Worm (Caenorhabditis elegans): ENCODE results near the gene R13A5.15.

ce11 chrIII:7555360-7555759 is 32.8 kb downstream of the R13A5.15 start, which contains the start of gene ceh-13:
- no peak for TF ChIP-seq W03F9.2 (tag; optimal IDR thresholded peaks at IDR 0.05)
- TF ChIP-seq him-1 (tag; optimal IDR thresholded peaks at IDR 0.05) = no peak
